Fruit fly (Drosophila melanogaster): Measurements from ENCODE around the gene for.

DNA sequence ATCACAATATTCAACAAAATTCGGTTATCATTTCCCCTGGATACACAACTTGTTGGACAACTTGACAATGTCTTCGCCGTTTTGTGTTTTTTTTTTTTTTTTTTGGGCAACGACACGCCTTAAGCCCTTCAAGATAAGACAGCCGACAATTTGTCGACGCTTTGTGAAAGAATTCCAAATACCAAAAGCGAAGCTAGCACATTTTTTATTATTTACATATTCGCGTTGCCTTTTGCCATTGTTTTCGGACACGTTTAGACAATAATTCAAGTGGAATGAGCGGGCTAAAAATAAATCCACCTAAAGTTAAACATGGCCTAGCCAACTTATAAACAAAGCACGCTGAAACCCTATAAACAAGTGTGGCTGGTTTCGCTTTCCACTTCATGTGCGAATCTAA lies 15.8 kb downstream of the for start:
- TF ChIP-seq Hr96 (GFP tag; optimal IDR thresholded peaks at IDR 0.05) (no peak), bab1 (GFP tag; optimal IDR thresholded peaks at IDR 0.05) (no peak), CG12768 (GFP tag; optimal IDR thresholded peaks at IDR 0.05) (no peak), Mnt (GFP tag; optimal IDR thresholded peaks at IDR 0.05) (no peak), CG33017 (tag; optimal IDR thresholded peaks at IDR 0.05) (no peak), ovo (GFP tag; optimal IDR thresholded peaks at IDR 0.05) (no peak), Crg-1 (GFP tag; optimal IDR thresholded peaks at IDR 0.05) (no peak), tj (GFP tag; optimal IDR thresholded peaks at IDR 0.05) (no peak), kay (GFP tag; ENCODE audit: borderline replicate concordance) (no peak), CG5204 (GFP tag; optimal IDR thresholded peaks at IDR 0.05) (no peak), toe (GFP tag; optimal IDR thresholded peaks at IDR 0.05) (no peak), CG7101 (tag; optimal IDR thresholded peaks at IDR 0.05) (no peak)

Data from whole organism, adult.